Worm (Caenorhabditis elegans): ENCODE results near the gene Y9C9A.16.

- TF ChIP-seq dao-5 (tag; optimal IDR thresholded peaks at IDR 0.05) = no peak
- TF ChIP-seq him-1 (tag; optimal IDR thresholded peaks at IDR 0.05) = no peak
Measured at ce11 chrIV:5002448-5002847, 26.5 kb upstream of the Y9C9A.16 start, which contains the start of gene pes-1.

Measured in whole organism, L4/young adult.